Fruit fly (Drosophila melanogaster): ENCODE results near the gene CG43293.
A peak's percentile ranks its signal among the peaks of the same experiment; 100 is the strongest.

Gene CG43293

DNA sequence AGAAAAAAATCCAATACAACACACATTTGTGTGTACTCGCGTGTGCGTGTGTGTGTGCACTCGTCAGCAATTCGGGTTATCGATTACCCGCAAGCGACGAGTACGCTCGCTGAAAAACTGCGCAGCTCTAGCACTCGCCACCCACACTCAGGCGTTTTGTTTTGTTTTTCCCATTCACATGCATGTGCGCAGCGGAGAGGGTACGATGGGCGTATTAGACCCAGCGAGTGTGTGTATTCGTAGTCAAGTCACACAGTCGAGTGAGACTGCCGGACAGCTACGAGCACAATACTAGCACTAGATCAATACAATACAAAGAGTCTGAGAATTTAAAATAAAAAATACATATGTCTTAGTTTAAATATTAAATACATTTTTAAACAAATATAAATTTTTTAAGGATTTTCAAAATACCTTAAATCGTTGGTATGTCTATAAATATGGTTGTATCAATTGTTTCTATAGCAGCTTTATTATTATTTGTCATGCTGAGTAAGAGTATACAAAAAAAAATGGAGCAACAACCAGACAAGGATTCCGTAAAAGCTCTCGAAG lies at the start of gene CG43293, which contains the start of gene D19B:
TSS of gene CG43293 (plus strand) at position 306 of the 555 bp plus-strand sequence.
TSS of gene D19B (minus strand) at position 37 of the 555 bp plus-strand sequence.
- peak; percentile 74 for TF ChIP-seq CG7101 (tag; optimal IDR thresholded peaks at IDR 0.05)
- peak; percentile 64 for TF ChIP-seq CG5204 (GFP tag; optimal IDR thresholded peaks at IDR 0.05)
- peak; percentile 78 for TF ChIP-seq CG7045 (GFP tag; optimal IDR thresholded peaks at IDR 0.05)
- TF ChIP-seq CG33017 (tag; optimal IDR thresholded peaks at IDR 0.05) = peak; percentile 75
- peak; percentile 74 for TF ChIP-seq CG14711 (tag; optimal IDR thresholded peaks at IDR 0.05)
- TF ChIP-seq toe (GFP tag; optimal IDR thresholded peaks at IDR 0.05) = peak; percentile 60
- peak; percentile 76 for TF ChIP-seq CG12768 (GFP tag; optimal IDR thresholded peaks at IDR 0.05)
- TF ChIP-seq tj (GFP tag; optimal IDR thresholded peaks at IDR 0.05) = peak; percentile 78
- TF ChIP-seq CG1620 (GFP tag; optimal IDR thresholded peaks at IDR 0.05) = peak; percentile 76
- peak; percentile 98 for TF ChIP-seq cic (GFP tag; optimal IDR thresholded peaks at IDR 0.05)
- TF ChIP-seq kay (GFP tag; ENCODE audit: borderline replicate concordance) = no peak
- peak; percentile 54 for TF ChIP-seq Crg-1 (GFP tag; optimal IDR thresholded peaks at IDR 0.05)
- TF ChIP-seq CG11617 (GFP tag; optimal IDR thresholded peaks at IDR 0.05) = peak; percentile 82
- TF ChIP-seq Clk (GFP tag; optimal IDR thresholded peaks at IDR 0.05) = peak; percentile 66
- TF ChIP-seq ovo (GFP tag; optimal IDR thresholded peaks at IDR 0.05) = peak; percentile 3
- no peak for TF ChIP-seq cnc (optimal IDR thresholded peaks at IDR 0.05)
- peak; percentile 84 for TF ChIP-seq bab1 (GFP tag; optimal IDR thresholded peaks at IDR 0.05)
- TF ChIP-seq Mnt (GFP tag; optimal IDR thresholded peaks at IDR 0.05) = peak; percentile 100
- TF ChIP-seq pad (GFP tag; optimal IDR thresholded peaks at IDR 0.05) = peak; percentile 54
- TF ChIP-seq Hr96 (GFP tag; optimal IDR thresholded peaks at IDR 0.05) = peak; percentile 65

DNA sequence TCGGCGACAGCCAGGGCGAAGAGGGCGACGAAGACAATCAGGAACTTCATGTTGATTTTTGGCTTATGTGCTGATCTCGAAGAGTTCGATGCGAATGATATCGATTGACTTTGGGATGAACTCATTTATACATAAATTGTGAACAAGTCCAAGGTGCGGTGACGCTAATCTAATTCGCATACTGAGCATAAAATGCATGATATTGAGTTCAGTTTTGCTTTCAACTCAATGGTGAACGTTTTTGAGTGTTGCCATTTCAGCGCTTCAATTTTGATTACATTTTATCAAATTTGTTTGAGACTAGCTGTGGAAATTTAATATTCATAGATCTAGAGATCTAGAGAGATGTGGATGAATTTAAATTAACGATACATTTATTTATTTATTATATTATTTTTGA lies 48.3 kb upstream of the CG43293 start, which contains the start of gene Lcp65Af:
TSS of gene Lcp65Af (minus strand) at position 101 of the 400 bp plus-strand sequence.
- TF ChIP-seq tj (GFP tag; optimal IDR thresholded peaks at IDR 0.05) (no peak), cnc (optimal IDR thresholded peaks at IDR 0.05) (no peak), pad (GFP tag; optimal IDR thresholded peaks at IDR 0.05) (no peak), CG12768 (GFP tag; optimal IDR thresholded peaks at IDR 0.05) (no peak), CG5204 (GFP tag; optimal IDR thresholded peaks at IDR 0.05) (no peak), CG11617 (GFP tag; optimal IDR thresholded peaks at IDR 0.05) (no peak), Mnt (GFP tag; optimal IDR thresholded peaks at IDR 0.05) (no peak), CG14711 (tag; optimal IDR thresholded peaks at IDR 0.05) (no peak), Hr96 (GFP tag; optimal IDR thresholded peaks at IDR 0.05) (no peak), cic (GFP tag; optimal IDR thresholded peaks at IDR 0.05) (no peak), CG1620 (GFP tag; optimal IDR thresholded peaks at IDR 0.05) (no peak), ovo (GFP tag; optimal IDR thresholded peaks at IDR 0.05) (no peak), kay (GFP tag; ENCODE audit: borderline replicate concordance) (no peak), Crg-1 (GFP tag; optimal IDR thresholded peaks at IDR 0.05) (no peak), CG33017 (tag; optimal IDR thresholded peaks at IDR 0.05) (no peak), toe (GFP tag; optimal IDR thresholded peaks at IDR 0.05) (no peak), CG7045 (GFP tag; optimal IDR thresholded peaks at IDR 0.05) (no peak), CG7101 (tag; optimal IDR thresholded peaks at IDR 0.05) (no peak), Clk (GFP tag; optimal IDR thresholded peaks at IDR 0.05) (no peak), bab1 (GFP tag; optimal IDR thresholded peaks at IDR 0.05) (no peak)

DNA sequence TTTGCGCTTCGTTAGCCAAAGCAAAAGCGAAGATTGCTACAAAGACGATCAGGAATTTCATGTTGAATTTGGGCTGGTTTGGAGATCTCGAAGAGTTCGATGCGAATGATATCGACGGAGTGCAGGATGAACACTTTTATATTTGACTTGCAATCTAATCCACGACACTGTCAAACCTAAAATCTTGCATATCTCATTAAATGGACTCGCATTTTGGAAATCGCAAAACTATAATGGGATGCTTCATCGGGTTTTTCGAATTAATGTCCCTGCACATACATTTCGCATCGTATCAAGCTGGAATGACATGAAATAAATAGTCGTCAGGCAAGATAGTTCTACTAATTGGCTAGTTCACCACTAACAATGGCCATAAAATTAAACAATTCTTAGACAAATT lies 47.0 kb upstream of the CG43293 start, which contains the start of gene Lcp65Ae:
TSS of gene Lcp65Ae (minus strand) at position 101 of the 400 bp plus-strand sequence.
- TF ChIP-seq Crg-1 (GFP tag; optimal IDR thresholded peaks at IDR 0.05) = no peak
- no peak for TF ChIP-seq tj (GFP tag; optimal IDR thresholded peaks at IDR 0.05)
- no peak for TF ChIP-seq CG12768 (GFP tag; optimal IDR thresholded peaks at IDR 0.05)
- TF ChIP-seq pad (GFP tag; optimal IDR thresholded peaks at IDR 0.05) = no peak
- no peak for TF ChIP-seq Mnt (GFP tag; optimal IDR thresholded peaks at IDR 0.05)
- TF ChIP-seq CG7101 (tag; optimal IDR thresholded peaks at IDR 0.05) = no peak
- no peak for TF ChIP-seq kay (GFP tag; ENCODE audit: borderline replicate concordance)
- no peak for TF ChIP-seq CG7045 (GFP tag; optimal IDR thresholded peaks at IDR 0.05)
- no peak for TF ChIP-seq bab1 (GFP tag; optimal IDR thresholded peaks at IDR 0.05)
- TF ChIP-seq CG33017 (tag; optimal IDR thresholded peaks at IDR 0.05) = no peak
- TF ChIP-seq Clk (GFP tag; optimal IDR thresholded peaks at IDR 0.05) = no peak
- TF ChIP-seq CG1620 (GFP tag; optimal IDR thresholded peaks at IDR 0.05) = no peak
- no peak for TF ChIP-seq cic (GFP tag; optimal IDR thresholded peaks at IDR 0.05)
- no peak for TF ChIP-seq Hr96 (GFP tag; optimal IDR thresholded peaks at IDR 0.05)
- TF ChIP-seq CG5204 (GFP tag; optimal IDR thresholded peaks at IDR 0.05) = no peak
- TF ChIP-seq toe (GFP tag; optimal IDR thresholded peaks at IDR 0.05) = no peak
- TF ChIP-seq cnc (optimal IDR thresholded peaks at IDR 0.05) = no peak
- no peak for TF ChIP-seq ovo (GFP tag; optimal IDR thresholded peaks at IDR 0.05)
- no peak for TF ChIP-seq CG14711 (tag; optimal IDR thresholded peaks at IDR 0.05)
- no peak for TF ChIP-seq CG11617 (GFP tag; optimal IDR thresholded peaks at IDR 0.05)

DNA sequence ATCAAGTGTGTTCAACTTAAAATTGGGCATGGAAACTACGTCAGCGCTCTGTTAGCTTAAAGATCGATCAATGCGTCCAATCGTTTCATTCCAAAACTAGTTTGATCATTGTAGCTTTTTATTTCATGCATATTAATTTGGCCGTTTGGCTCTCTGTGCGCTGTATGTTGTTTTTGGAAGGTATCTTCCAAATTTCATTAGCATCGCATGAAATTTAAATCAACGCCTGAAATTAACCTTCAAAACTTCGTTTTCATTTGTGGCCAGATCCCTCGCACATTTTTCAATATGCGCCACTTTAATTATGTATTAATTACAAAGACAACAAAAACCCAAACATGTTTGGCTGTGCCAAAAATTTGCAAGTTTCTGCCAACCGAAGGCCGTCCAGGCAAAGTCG lies 46.4 kb upstream of the CG43293 start:
- TF ChIP-seq ovo (GFP tag; optimal IDR thresholded peaks at IDR 0.05) (no peak), CG7101 (tag; optimal IDR thresholded peaks at IDR 0.05) (no peak), toe (GFP tag; optimal IDR thresholded peaks at IDR 0.05) (no peak), pad (GFP tag; optimal IDR thresholded peaks at IDR 0.05) (no peak), CG33017 (tag; optimal IDR thresholded peaks at IDR 0.05) (no peak)

DNA sequence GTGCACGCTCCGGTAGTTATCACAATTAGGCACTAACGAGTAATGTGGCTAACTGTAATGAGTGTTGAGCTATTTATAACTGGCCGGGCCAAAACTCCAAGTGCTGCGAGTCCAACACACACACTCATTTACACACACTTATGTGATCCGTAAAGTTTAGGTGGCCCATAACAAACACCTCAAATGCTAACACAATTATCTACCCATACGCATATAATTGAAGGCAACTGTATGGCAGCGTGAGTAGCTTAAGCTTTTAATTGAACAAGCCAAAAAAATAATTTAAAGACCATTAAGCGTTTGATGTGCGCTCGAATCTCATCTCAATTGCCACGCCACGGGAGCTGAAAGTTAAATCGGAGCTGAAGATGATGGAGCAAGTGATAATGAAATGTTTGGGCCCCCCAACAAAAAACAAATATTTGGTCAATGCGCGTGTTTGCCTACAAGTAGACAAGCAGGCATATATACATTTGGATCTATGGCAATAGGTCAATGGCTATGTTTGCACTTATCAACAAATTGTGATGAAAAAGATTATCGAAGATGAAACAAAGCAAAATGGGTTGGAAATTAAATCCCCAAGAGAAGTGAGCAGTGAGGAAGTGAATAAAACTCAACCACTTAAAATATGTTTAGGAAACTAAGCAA lies 44.9 kb upstream of the CG43293 start, which contains the start of gene Cpr65Av:
TSS of gene Cpr65Av (minus strand) at position 51 of the 651 bp plus-strand sequence.
- TF ChIP-seq CG5204 (GFP tag; optimal IDR thresholded peaks at IDR 0.05) = no peak
- TF ChIP-seq CG14711 (tag; optimal IDR thresholded peaks at IDR 0.05) = no peak
- no peak for TF ChIP-seq Mnt (GFP tag; optimal IDR thresholded peaks at IDR 0.05)
- TF ChIP-seq Hr96 (GFP tag; optimal IDR thresholded peaks at IDR 0.05) = no peak
- TF ChIP-seq toe (GFP tag; optimal IDR thresholded peaks at IDR 0.05) = no peak

Data from whole organism, adult.